Fruit fly (Drosophila melanogaster) whole organism, embryonic: Measurements from ENCODE around the gene RpL37A.

Experiments used
- Abd-B ChIP-seq: fragments of 200-800 bp; sonication (Bioruptor generic); optimal IDR thresholded peaks from 2 replicates; lab custom pipeline; 2018; ENCODE audit warnings: missing biosample characterization, mild to moderate bottlenecking, missing genetic modification characterization, moderate library complexity
- Asciz ChIP-seq: fragments of 200-800 bp; sonication (Bioruptor generic); optimal IDR thresholded peaks from 2 replicates; lab custom pipeline; 2017; ENCODE audit warnings: missing biosample characterization, mild to moderate bottlenecking, missing genetic modification characterization, missing genetic modification reagents
- Bteb2 ChIP-seq: fragments of 200-800 bp; sonication (Bioruptor generic); optimal IDR thresholded peaks from 2 replicates; lab custom pipeline; 2016; ENCODE audit warnings: missing biosample characterization, missing genetic modification characterization
- CG10267 ChIP-seq: fragments of 200-800 bp; sonication (Bioruptor generic); optimal IDR thresholded peaks from 2 replicates; lab custom pipeline; 2018; ENCODE audit warnings: missing biosample characterization, mild to moderate bottlenecking, missing genetic modification characterization, moderate library complexity
- CG11398 ChIP-seq: fragments of 200-800 bp; sonication (Bioruptor generic); optimal IDR thresholded peaks from 2 replicates; lab custom pipeline; 2016; ENCODE audit warnings: missing biosample characterization, missing genetic modification characterization
- CG13775 ChIP-seq: fragments of 200-800 bp; sonication (Bioruptor generic); optimal IDR thresholded peaks from 3 replicates; lab custom pipeline; 2017; ENCODE audit warnings: missing biosample characterization, mild to moderate bottlenecking, missing genetic modification characterization
- CG16815 ChIP-seq: fragments of 200-800 bp; sonication (Bioruptor generic); optimal IDR thresholded peaks from 3 replicates; lab custom pipeline; 2017; ENCODE audit warnings: missing biosample characterization, mild to moderate bottlenecking, missing genetic modification characterization
- CG1792 ChIP-seq: fragments of 200-800 bp; sonication (Bioruptor generic); optimal IDR thresholded peaks from 2 replicates; lab custom pipeline; 2016; ENCODE audit warnings: missing biosample characterization, missing genetic modification characterization
- CG18011 ChIP-seq: fragments of 200-800 bp; sonication (Bioruptor generic); optimal IDR thresholded peaks from 2 replicates; lab custom pipeline; 2017; ENCODE audit warnings: missing biosample characterization, missing genetic modification characterization, mild to moderate bottlenecking, moderate library complexity, missing genotype
- CG2712 ChIP-seq: fragments of 200-800 bp; optimal IDR thresholded peaks from 3 replicates; lab custom pipeline; 2019; ENCODE audit warnings: missing biosample characterization, mild to moderate bottlenecking, missing genetic modification characterization, moderate library complexity
- CG30020 ChIP-seq: fragments of 200-800 bp; optimal IDR thresholded peaks from 2 replicates; lab custom pipeline; 2019; ENCODE audit warnings: missing biosample characterization, mild to moderate bottlenecking, missing genetic modification characterization, moderate library complexity
- CG31388 ChIP-seq: fragments of 200-800 bp; sonication (Bioruptor generic); optimal IDR thresholded peaks from 2 replicates; lab custom pipeline; 2016; ENCODE audit warnings: missing biosample characterization, missing genetic modification characterization
- CG32532 ChIP-seq: fragments of 200-800 bp; sonication (Bioruptor generic); IDR thresholded peaks from 2 replicates; pipeline ENCODE4 v1.3.6; 2022; ENCODE audit warnings: missing biosample characterization, missing genetic modification characterization
- CG33213 ChIP-seq: fragments of 200-800 bp; sonication (Bioruptor generic); optimal IDR thresholded peaks from 3 replicates; lab custom pipeline; 2016; ENCODE audit warnings: missing biosample characterization, missing genetic modification characterization
- CG34376 ChIP-seq: fragments of 200-800 bp; sonication (Bioruptor generic); optimal IDR thresholded peaks from 2 replicates; lab custom pipeline; 2018; ENCODE audit warnings: missing biosample characterization, mild to moderate bottlenecking, missing genetic modification characterization
- CG42726 ChIP-seq: fragments of 200-800 bp; sonication (Bioruptor generic); IDR thresholded peaks from 2 replicates; pipeline ENCODE4 v1.3.6; 2022; ENCODE audit warnings: missing biosample characterization, missing genetic modification characterization; ENCODE audit not compliant: partially characterized antibody
- CG4282 ChIP-seq: fragments of 200-800 bp; sonication (Bioruptor generic); optimal IDR thresholded peaks from 2 replicates; lab custom pipeline; 2016; ENCODE audit warnings: missing biosample characterization, missing genetic modification characterization
- CG4854 ChIP-seq: fragments of 200-800 bp; sonication (Bioruptor generic); optimal IDR thresholded peaks from 2 replicates; lab custom pipeline; 2016; ENCODE audit warnings: missing biosample characterization, missing genetic modification characterization, inconsistent platforms
- CG7357 ChIP-seq: fragments of 200-800 bp; sonication (Bioruptor generic); IDR thresholded peaks from 3 replicates; pipeline ENCODE4 v1.3.6; 2022; ENCODE audit warnings: missing biosample characterization, missing genetic modification characterization
- CG8359 ChIP-seq: fragments of 200-800 bp; sonication (Bioruptor generic); optimal IDR thresholded peaks from 2 replicates; lab custom pipeline; 2017; ENCODE audit warnings: missing biosample characterization, mild to moderate bottlenecking, missing genetic modification characterization, borderline replicate concordance
- Dip2 ChIP-seq: fragments of 200-800 bp; sonication (Bioruptor generic); IDR thresholded peaks from 2 replicates; pipeline ENCODE4 v1.3.6; 2022; ENCODE audit warnings: missing biosample characterization, missing genetic modification characterization
- Dll ChIP-seq: fragments of 200-800 bp; sonication (Bioruptor generic); IDR thresholded peaks from 4 replicates; pipeline ENCODE4 v1.3.6; 2022; ENCODE audit warnings: missing biosample characterization, missing genetic modification characterization; ENCODE audit not compliant: partially characterized antibody
- Hr3 ChIP-seq: fragments of 200-800 bp; sonication (Bioruptor generic); optimal IDR thresholded peaks from 3 replicates; lab custom pipeline; 2016; ENCODE audit warnings: missing biosample characterization, missing genetic modification characterization
- Lhr ChIP-seq: fragments of 200-800 bp; sonication (Bioruptor generic); optimal IDR thresholded peaks from 3 replicates; lab custom pipeline; 2017; ENCODE audit warnings: mild to moderate bottlenecking, missing biosample characterization, missing genetic modification reagents, missing genetic modification characterization
- Lim3 ChIP-seq: fragments of 200-800 bp; sonication (Bioruptor generic); IDR thresholded peaks from 2 replicates; pipeline ENCODE4 v1.3.6; 2022; ENCODE audit warnings: missing biosample characterization, missing genetic modification characterization
- NK7.1 ChIP-seq: fragments of 200-800 bp; sonication (Bioruptor generic); optimal IDR thresholded peaks from 3 replicates; lab custom pipeline; 2016; ENCODE audit warnings: missing biosample characterization, missing genetic modification characterization
- Six4 ChIP-seq: fragments of 200-800 bp; sonication (Bioruptor generic); optimal IDR thresholded peaks from 2 replicates; lab custom pipeline; 2016; ENCODE audit warnings: missing biosample characterization, missing genetic modification characterization
- Xrp1 ChIP-seq: fragments of 200-800 bp; sonication (Bioruptor generic); IDR thresholded peaks from 2 replicates; pipeline ENCODE4 v1.3.6; 2022; ENCODE audit warnings: missing biosample characterization, missing genetic modification characterization
- bigmax ChIP-seq: fragments of 200-800 bp; sonication (Bioruptor generic); optimal IDR thresholded peaks from 2 replicates; lab custom pipeline; 2018; ENCODE audit warnings: missing biosample characterization, mild to moderate bottlenecking, missing genetic modification characterization
- crol ChIP-seq: fragments of 200-800 bp; sonication (Bioruptor generic); IDR thresholded peaks from 2 replicates; pipeline ENCODE4 v1.3.6; 2022; ENCODE audit warnings: missing biosample characterization, missing genetic modification characterization
- crp ChIP-seq, 2 experiments: fragments of 200-800 bp; sonication (Bioruptor generic); optimal IDR thresholded peaks; 2 replicates in 1 of 2; 3 replicates in 1 of 2; lab custom pipeline; 2017; ENCODE audit warnings: missing biosample characterization in 2 of 2, missing genetic modification characterization in 2 of 2, mild to moderate bottlenecking in 1 of 2, moderate library complexity in 1 of 2
- dan ChIP-seq: fragments of 200-800 bp; sonication (Bioruptor generic); IDR thresholded peaks from 2 replicates; pipeline ENCODE4 v1.3.6; 2022; ENCODE audit warnings: missing biosample characterization, missing genetic modification characterization
- fd3F ChIP-seq: fragments of 200-800 bp; sonication (Bioruptor generic); optimal IDR thresholded peaks from 2 replicates; lab custom pipeline; 2018; ENCODE audit warnings: missing biosample characterization, mild to moderate bottlenecking, missing genetic modification characterization, moderate library complexity
- hkb ChIP-seq, 2 experiments: fragments of 200-800 bp in 1 of 2; fragments of >200 bp in 1 of 2; sonication (Bioruptor generic) in 1 of 2; IDR thresholded peaks in 1 of 2; optimal IDR thresholded peaks in 1 of 2; 2 replicates each; pipeline versions ENCODE4 v1.3.6 to Lab custom; 2017 to 2022; ENCODE audit warnings: missing biosample characterization in 1 of 2, missing genetic modification characterization in 1 of 2
- jigr1 ChIP-seq: fragments of 200-800 bp; sonication (Bioruptor generic); IDR thresholded peaks from 3 replicates; pipeline ENCODE4 v1.3.6; 2022; ENCODE audit warnings: missing biosample characterization, missing genetic modification characterization
- ken ChIP-seq: fragments of 200-800 bp; sonication (Bioruptor generic); IDR thresholded peaks from 3 replicates; pipeline ENCODE4 v1.3.6; 2022; ENCODE audit warnings: missing biosample characterization, missing genetic modification characterization
- lbe ChIP-seq: fragments of 200-800 bp; sonication (Bioruptor generic); optimal IDR thresholded peaks from 2 replicates; lab custom pipeline; 2016; ENCODE audit warnings: missing biosample characterization, mild to moderate bottlenecking, missing genetic modification characterization
- nau ChIP-seq: fragments of 200-800 bp; sonication (Bioruptor generic); optimal IDR thresholded peaks from 3 replicates; lab custom pipeline; 2017; ENCODE audit warnings: missing biosample characterization, mild to moderate bottlenecking, missing genetic modification characterization, missing genetic modification reagents
- nom ChIP-seq: fragments of 200-800 bp; sonication (Bioruptor generic); optimal IDR thresholded peaks from 2 replicates; lab custom pipeline; 2017; ENCODE audit warnings: missing biosample characterization, missing genetic modification characterization, mild to moderate bottlenecking, moderate library complexity, missing genetic modification reagents
- onecut ChIP-seq: fragments of 200-800 bp; sonication (Bioruptor generic); IDR thresholded peaks from 2 replicates; pipeline ENCODE4 v1.3.6; 2022; ENCODE audit warnings: missing biosample characterization, missing genetic modification characterization
- pan ChIP-seq, 4 experiments: fragments of >200 bp in 3 of 4; fragments of 200-800 bp in 1 of 4; sonication (Bioruptor generic) in 1 of 4; optimal IDR thresholded peaks in 3 of 4; IDR thresholded peaks in 1 of 4; 2 replicates each; pipeline versions ENCODE4 v1.3.6 to Lab custom; 2017 to 2022; ENCODE audit warnings: missing biosample characterization in 2 of 4, missing genetic modification characterization in 2 of 4, mixed read lengths in 1 of 4
- pzg ChIP-seq: fragments of 200-800 bp; sonication (Bioruptor generic); optimal IDR thresholded peaks from 3 replicates; lab custom pipeline; 2018; ENCODE audit warnings: missing biosample characterization, mild to moderate bottlenecking, missing genetic modification characterization, moderate library complexity
- ro ChIP-seq: fragments of 200-800 bp; sonication (Bioruptor generic); IDR thresholded peaks from 2 replicates; pipeline ENCODE4 v1.3.6; 2022; ENCODE audit warnings: missing biosample characterization, missing genetic modification characterization
- sob ChIP-seq: fragments of 200-800 bp; sonication (Bioruptor generic); IDR thresholded peaks from 2 replicates; pipeline ENCODE4 v1.3.6; 2022; ENCODE audit warnings: missing biosample characterization, missing genetic modification characterization
- wdn ChIP-seq: fragments of 200-800 bp; sonication (Bioruptor generic); IDR thresholded peaks from 2 replicates; pipeline ENCODE4 v1.3.6; 2022; ENCODE audit warnings: missing biosample characterization, missing genetic modification characterization
- wor ChIP-seq: fragments of 200-800 bp; sonication (Bioruptor generic); IDR thresholded peaks from 2 replicates; pipeline ENCODE4 v1.3.6; 2022; ENCODE audit warnings: missing biosample characterization, missing genetic modification characterization
- zen2 ChIP-seq: fragments of 200-800 bp; sonication (Bioruptor generic); IDR thresholded peaks from 3 replicates; pipeline ENCODE4 v1.3.6; 2022; ENCODE audit warnings: missing biosample characterization, missing genetic modification characterization; ENCODE audit not compliant: partially characterized antibody

The RpL37A gene

DNA sequence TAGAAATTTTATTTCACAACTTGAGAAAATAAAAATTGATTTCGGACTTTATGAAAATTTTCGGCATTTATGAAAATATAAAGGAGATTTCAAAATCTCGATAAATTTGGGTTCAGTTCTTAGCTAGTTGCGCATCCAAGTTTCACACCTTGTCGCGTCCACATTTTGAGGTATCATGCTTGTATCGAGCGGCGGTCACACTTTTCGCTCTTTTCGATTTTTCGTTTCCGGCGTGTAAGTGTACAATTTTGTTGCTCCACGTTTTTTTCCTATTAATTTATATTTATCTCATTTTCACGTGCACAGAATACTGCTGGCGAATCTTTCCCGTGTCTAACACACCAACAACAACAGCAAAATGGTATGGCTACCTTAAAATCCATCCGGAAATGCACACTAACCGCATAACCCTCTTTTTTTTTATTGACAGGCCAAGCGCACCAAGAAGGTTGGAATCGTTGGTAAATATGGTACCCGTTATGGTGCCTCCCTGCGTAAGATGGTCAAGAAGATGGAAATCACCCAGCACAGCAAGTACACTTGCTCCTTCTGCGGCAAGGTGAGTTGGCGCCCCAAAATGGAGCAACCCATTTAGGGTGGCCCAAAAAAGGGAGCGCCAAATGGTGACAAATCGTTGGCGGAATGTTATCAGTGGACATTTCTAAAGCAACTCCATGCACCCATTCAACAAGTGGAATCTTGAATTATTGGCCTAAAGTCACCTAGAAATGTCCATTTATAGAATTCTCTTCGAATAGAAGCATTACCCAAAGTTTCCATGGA is at the start of gene RpL37A (continued):
- TF ChIP-seq CG31388 (GFP tag; lab: Kevin White, UChicago) (no peak), Abd-B (GFP tag; lab: Kevin White, UChicago) (no peak), CG7357 (no peak), crp (GFP tag; optimal IDR thresholded peaks at IDR 0.05; lab: Kevin White, UChicago) (peak in 1 of 2 experiments; percentile 54), CG30020 (tag; lab: Kevin White, UChicago) (peak; percentile 53), nom (GFP tag; lab: Kevin White, UChicago) (peak; percentile 86), pzg (GFP tag; lab: Kevin White, UChicago) (peak; percentile 94), zen2 (GFP tag; lab: Robert Waterston, UW) (no peak), fd3F (peak; percentile 55), hkb (optimal IDR thresholded peaks at IDR 0.05; lab: Kevin White, UChicago) (peak; percentile 26), hkb (GFP tag; IDR thresholded peaks at IDR 0.05; lab: Robert Waterston, UW) (peak; percentile 82), CG2712 (peak; percentile 81), ken (peak; percentile 82), CG11398 (GFP tag; lab: Kevin White, UChicago) (peak; percentile 78), CG1792 (peak; percentile 70), Six4 (GFP tag; lab: Kevin White, UChicago) (peak; percentile 61), CG16815 (no peak), CG4854 (GFP tag; lab: Kevin White, UChicago) (peak; percentile 84), onecut (GFP tag; lab: Robert Waterston, UW) (peak; percentile 88), CG34376 (GFP tag; lab: Kevin White, UChicago) (peak; percentile 96), crol (GFP tag; lab: Robert Waterston, UW) (0 out of 2 replicates have a peak, but pooled peaks have one; percentile 21), jigr1 (GFP tag; lab: Robert Waterston, UW) (no peak), wdn (peak; percentile 56; the same call in 1 of the 2 replicates), Lim3 (GFP tag; lab: Robert Waterston, UW) (no peak), CG10267 (tag; lab: Kevin White, UChicago) (peak; percentile 83), Xrp1 (GFP tag; lab: Robert Waterston, UW) (no peak), CG32532 (GFP tag; lab: Robert Waterston, UW) (peak; percentile 84), bigmax (peak; percentile 80), CG4282 (GFP tag; lab: Kevin White, UChicago) (peak; percentile 63), Lhr (peak; percentile 92), CG42726 (peak; percentile 65), Hr3 (peak; percentile 13), CG33213 (GFP tag; lab: Kevin White, UChicago) (peak; percentile 96), sob (peak; percentile 85), Dip2 (GFP tag; lab: Robert Waterston, UW) (no peak), dan (GFP tag; lab: Robert Waterston, UW) (no peak), wor (GFP tag; lab: Robert Waterston, UW) (no peak), NK7.1 (GFP tag; lab: Kevin White, UChicago) (peak; percentile 67), ro (GFP tag; lab: Robert Waterston, UW) (no peak), CG8359 (GFP tag; lab: Kevin White, UChicago) (peak; percentile 66), CG13775 (GFP tag; lab: Kevin White, UChicago) (peak; percentile 90), Dll (GFP tag; lab: Robert Waterston, UW) (no peak), lbe (GFP tag; lab: Kevin White, UChicago) (peak; percentile 39), pan (optimal IDR thresholded peaks at IDR 0.05; lab: Kevin White, UChicago) (no peak), pan (GFP tag; optimal IDR thresholded peaks at IDR 0.05 in 1 of 2, IDR thresholded peaks at IDR 0.05 in 1 of 2) (peak in 1 of 2 experiments; percentile 68), Asciz (peak; percentile 80), nau (GFP tag; lab: Kevin White, UChicago) (peak; percentile 87), CG18011 (peak; percentile 31), Bteb2 (peak; percentile 80)
